Fruit fly (Drosophila melanogaster): ENCODE data around the gene CG34367.

CG34367 gene

DNA sequence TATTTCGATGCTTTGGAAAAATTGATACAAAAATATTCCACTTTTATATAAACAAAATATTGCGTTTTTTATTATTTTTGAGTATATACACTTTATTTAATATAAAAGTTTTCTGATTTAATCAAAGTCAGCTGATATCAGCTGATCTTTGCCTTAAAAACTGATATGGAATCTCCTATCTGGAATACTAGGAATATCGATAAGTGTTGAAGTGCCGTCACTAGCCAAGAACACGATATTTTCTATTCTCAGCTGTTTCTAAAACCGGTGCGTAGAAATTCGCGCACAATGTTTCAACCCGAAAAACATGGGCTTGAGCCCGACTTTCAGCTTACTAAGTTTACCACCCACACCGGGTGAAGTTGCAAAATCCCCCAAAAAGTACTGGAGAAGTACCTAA lies 11.2 kb downstream of the CG34367 start, which contains the start of gene Sps2:
Sps2 (plus strand) TSS at position 124 of the 400 bp plus-strand sequence.
- TF ChIP-seq insv (optimal IDR thresholded peaks at IDR 0.05) (no peak), psq (optimal IDR thresholded peaks at IDR 0.05) (no peak), Sin3A (optimal IDR thresholded peaks at IDR 0.05) (no peak), h (optimal IDR thresholded peaks at IDR 0.05) (no peak), ttk (optimal IDR thresholded peaks at IDR 0.05) (no peak), Myc (optimal IDR thresholded peaks at IDR 0.05) (no peak)

DNA sequence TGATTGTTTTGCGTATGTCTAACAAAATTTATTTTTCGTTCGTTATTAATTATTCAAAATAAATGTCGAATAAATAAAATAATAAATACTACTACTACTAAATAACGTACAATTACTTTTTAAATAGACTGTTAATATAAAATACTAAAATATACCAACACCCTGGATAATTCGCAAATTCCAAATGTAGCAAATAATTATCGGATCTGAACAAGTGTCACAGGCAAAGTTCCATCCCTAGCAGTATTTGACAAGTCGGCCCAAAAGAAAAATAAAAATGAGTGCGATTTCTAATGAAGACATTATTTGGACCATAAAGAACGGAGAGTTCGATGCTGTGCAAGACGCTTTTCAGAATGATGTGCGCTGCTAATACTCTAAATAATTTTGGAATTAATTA lies 12.3 kb downstream of the CG34367 start, which contains the start of gene CG31715:
CG31715 (plus strand) TSS at position 212 of the 400 bp plus-strand sequence.
- TF ChIP-seq ttk (optimal IDR thresholded peaks at IDR 0.05) = no peak
- TF ChIP-seq insv (optimal IDR thresholded peaks at IDR 0.05) = no peak
- no peak for TF ChIP-seq psq (optimal IDR thresholded peaks at IDR 0.05)
- TF ChIP-seq Myc (optimal IDR thresholded peaks at IDR 0.05) = no peak
- no peak for TF ChIP-seq Sin3A (optimal IDR thresholded peaks at IDR 0.05)
- no peak for TF ChIP-seq h (optimal IDR thresholded peaks at IDR 0.05)

DNA sequence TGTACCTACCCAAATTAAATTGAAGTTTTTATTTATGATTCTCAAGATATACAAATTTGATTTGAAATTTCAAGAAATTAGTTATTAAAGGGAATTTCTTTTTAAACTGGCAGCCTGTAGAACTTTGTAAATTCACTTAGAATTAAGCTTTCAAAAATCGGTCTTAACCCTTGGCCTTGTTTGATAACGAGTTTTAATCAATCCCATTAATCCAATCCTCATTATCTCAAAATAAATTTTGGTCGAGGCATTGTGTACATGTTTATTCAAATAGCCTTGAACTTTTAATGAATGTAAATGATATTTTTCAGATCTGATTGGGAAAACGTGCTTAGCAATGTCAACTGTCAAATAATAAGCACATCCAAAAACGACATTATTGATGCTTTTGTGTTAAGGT lies 13.9 kb downstream of the CG34367 start:
- TF ChIP-seq psq (optimal IDR thresholded peaks at IDR 0.05) = no peak
- TF ChIP-seq insv (optimal IDR thresholded peaks at IDR 0.05) = no peak
- TF ChIP-seq h (optimal IDR thresholded peaks at IDR 0.05) = no peak
- no peak for TF ChIP-seq ttk (optimal IDR thresholded peaks at IDR 0.05)
- no peak for TF ChIP-seq Sin3A (optimal IDR thresholded peaks at IDR 0.05)
- TF ChIP-seq Myc (optimal IDR thresholded peaks at IDR 0.05) = no peak

DNA sequence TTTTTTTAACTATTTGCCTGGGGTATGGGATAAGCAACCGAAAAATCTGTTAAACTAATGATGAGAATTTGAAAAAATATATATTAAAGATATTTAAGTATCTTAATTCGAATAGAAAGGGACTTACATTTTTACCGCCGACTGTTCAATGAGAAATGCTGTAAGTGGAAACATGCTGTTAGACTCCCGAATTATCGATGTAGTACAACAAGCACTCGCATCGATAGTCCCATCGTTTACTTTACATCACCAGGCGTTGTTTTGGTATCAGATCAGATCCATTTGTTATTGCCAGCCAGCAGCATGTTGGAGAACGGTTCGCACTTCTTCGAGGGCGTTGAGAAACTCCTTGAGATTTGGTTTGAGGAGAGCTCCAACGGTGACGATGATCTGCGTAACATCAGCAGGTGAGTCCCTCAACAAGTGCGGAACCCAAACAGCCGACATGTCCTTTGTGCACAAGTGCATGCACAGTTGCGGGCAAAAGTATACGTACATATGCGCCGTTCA lies 14.4 kb downstream of the CG34367 start, which contains the start of gene SamDC:
SamDC (plus strand) TSS at position 246 of the 510 bp plus-strand sequence.
- no peak for TF ChIP-seq Myc (optimal IDR thresholded peaks at IDR 0.05)
- no peak for TF ChIP-seq psq (optimal IDR thresholded peaks at IDR 0.05)
- no peak for TF ChIP-seq ttk (optimal IDR thresholded peaks at IDR 0.05)
- TF ChIP-seq h (optimal IDR thresholded peaks at IDR 0.05) = no peak
- no peak for TF ChIP-seq insv (optimal IDR thresholded peaks at IDR 0.05)
- TF ChIP-seq Sin3A (optimal IDR thresholded peaks at IDR 0.05) = no peak

dm6 chr2L:10334854-10335277 lies 18.8 kb downstream of the CG34367 start:
- TF ChIP-seq psq (optimal IDR thresholded peaks at IDR 0.05) (no peak), ttk (optimal IDR thresholded peaks at IDR 0.05) (no peak), insv (optimal IDR thresholded peaks at IDR 0.05) (no peak), Myc (optimal IDR thresholded peaks at IDR 0.05) (no peak), Sin3A (optimal IDR thresholded peaks at IDR 0.05) (no peak), h (optimal IDR thresholded peaks at IDR 0.05) (no peak)

DNA sequence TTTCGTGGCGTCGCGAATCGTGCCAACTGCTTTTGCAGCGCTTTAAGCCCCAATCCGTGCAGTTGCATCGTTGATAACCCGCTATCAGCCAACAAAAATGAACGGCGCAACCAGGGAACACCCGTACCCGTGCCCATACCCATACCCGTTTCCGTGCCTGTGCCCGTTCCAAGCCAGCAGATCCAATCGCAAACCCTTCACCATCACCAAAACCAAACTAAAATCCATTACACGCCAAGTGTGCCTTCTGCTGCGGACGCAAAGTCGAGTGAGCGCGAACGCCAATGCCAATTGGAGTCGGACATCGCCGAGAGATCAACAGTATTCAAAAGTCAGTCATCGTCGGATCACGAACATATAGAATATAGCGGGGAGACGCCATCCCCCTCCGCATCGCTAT lies 19.5 kb downstream of the CG34367 start:
- TF ChIP-seq h (optimal IDR thresholded peaks at IDR 0.05) = no peak

dm6 chr2L:10333091-10333991 lies 20.4 kb downstream of the CG34367 start, which contains the start of gene GATAd:
Gene GATAd, plus strand, starts transcription at chr2L:10333734.
- TF ChIP-seq ttk (optimal IDR thresholded peaks at IDR 0.05) = no peak
- no peak for TF ChIP-seq insv (optimal IDR thresholded peaks at IDR 0.05)
- TF ChIP-seq Myc (optimal IDR thresholded peaks at IDR 0.05) = no peak
- TF ChIP-seq Sin3A (optimal IDR thresholded peaks at IDR 0.05) = no peak
- TF ChIP-seq psq (optimal IDR thresholded peaks at IDR 0.05) = no peak
- no peak for TF ChIP-seq h (optimal IDR thresholded peaks at IDR 0.05)

- TF ChIP-seq insv (optimal IDR thresholded peaks at IDR 0.05) = no peak
- no peak for TF ChIP-seq ttk (optimal IDR thresholded peaks at IDR 0.05)
- TF ChIP-seq psq (optimal IDR thresholded peaks at IDR 0.05) = no peak
- TF ChIP-seq Sin3A (optimal IDR thresholded peaks at IDR 0.05) = no peak
- no peak for TF ChIP-seq Myc (optimal IDR thresholded peaks at IDR 0.05)
- no peak for TF ChIP-seq h (optimal IDR thresholded peaks at IDR 0.05)
These were observed 22.4 kb downstream of the CG34367 start, which contains the start of the genes Schip1 and Cox10 for dm6 chr2L:10331066-10331847. Gene Schip1, minus strand, starts transcription at chr2L:10331116. Gene Cox10, plus strand, starts transcription at chr2L:10331471.

DNA sequence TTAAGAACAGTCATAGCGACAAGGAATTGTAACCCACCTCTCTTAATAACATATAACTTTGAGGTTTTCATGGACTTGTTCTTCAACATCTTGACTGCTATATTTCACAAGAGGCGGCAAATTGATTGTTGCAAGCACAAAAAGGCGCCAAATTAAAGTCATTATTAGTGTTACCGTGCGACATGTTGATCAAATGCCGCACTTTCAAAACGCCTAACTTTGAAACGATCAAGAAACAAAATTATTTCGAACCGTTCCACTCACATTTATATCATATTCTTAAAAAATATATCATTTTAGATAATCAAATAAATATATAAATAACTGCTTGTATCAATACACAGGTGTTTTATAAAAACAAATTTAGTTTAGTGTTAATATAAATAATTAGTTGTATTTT lies 25.9 kb downstream of the CG34367 start, which contains the start of gene RnrL:
RnrL (minus strand) TSS at position 154 of the 400 bp plus-strand sequence.
- TF ChIP-seq psq (optimal IDR thresholded peaks at IDR 0.05) = no peak
- no peak for TF ChIP-seq Sin3A (optimal IDR thresholded peaks at IDR 0.05)
- TF ChIP-seq Myc (optimal IDR thresholded peaks at IDR 0.05) = no peak
- no peak for TF ChIP-seq ttk (optimal IDR thresholded peaks at IDR 0.05)
- no peak for TF ChIP-seq insv (optimal IDR thresholded peaks at IDR 0.05)
- no peak for TF ChIP-seq h (optimal IDR thresholded peaks at IDR 0.05)

- no peak for TF ChIP-seq h (optimal IDR thresholded peaks at IDR 0.05)
- TF ChIP-seq Sin3A (optimal IDR thresholded peaks at IDR 0.05) = no peak
- TF ChIP-seq ttk (optimal IDR thresholded peaks at IDR 0.05) = no peak
- no peak for TF ChIP-seq insv (optimal IDR thresholded peaks at IDR 0.05)
- no peak for TF ChIP-seq psq (optimal IDR thresholded peaks at IDR 0.05)
- no peak for TF ChIP-seq Myc (optimal IDR thresholded peaks at IDR 0.05)
These were observed 30.8 kb downstream of the CG34367 start, which contains the start of gene CG5381 for dm6 chr2L:10322773-10323487. Gene CG5381, minus strand, starts transcription at chr2L:10323102.

DNA sequence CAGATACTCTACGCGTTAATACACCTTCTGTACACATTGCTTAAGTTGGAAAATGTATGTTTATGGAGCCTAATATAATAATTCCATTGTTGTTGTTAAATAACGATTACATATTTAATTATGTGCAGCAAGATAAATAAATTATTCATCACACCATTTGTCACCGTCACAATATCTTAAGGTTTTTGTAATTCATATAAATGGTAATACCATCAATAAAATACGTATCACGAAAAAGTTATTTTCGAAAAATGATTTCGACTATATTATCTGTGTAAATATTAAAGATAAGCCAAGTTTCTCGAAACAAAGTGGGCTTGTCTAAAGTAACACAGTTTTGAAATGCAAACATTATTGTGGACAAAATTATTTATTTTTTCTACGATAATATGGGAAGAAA lies 31.5 kb downstream of the CG34367 start, which contains the start of gene CG4995:
CG4995 (plus strand) TSS at position 301 of the 400 bp plus-strand sequence.
- TF ChIP-seq Myc (optimal IDR thresholded peaks at IDR 0.05) (no peak), h (optimal IDR thresholded peaks at IDR 0.05) (no peak), insv (optimal IDR thresholded peaks at IDR 0.05) (no peak), ttk (optimal IDR thresholded peaks at IDR 0.05) (no peak), psq (optimal IDR thresholded peaks at IDR 0.05) (no peak), Sin3A (optimal IDR thresholded peaks at IDR 0.05) (no peak)
